Worm (Caenorhabditis elegans) whole organism, L4/young adult: ENCODE measurements around the gene nspc-5.
"Not testable (repeated sequence)": the region's sequence is repeated elsewhere in the genome, so short reads cannot be mapped to it uniquely, and the experiment has no call there.

Experiments used
- W03F9.2 ChIP-seq: fragments of 150-350 bp; optimal IDR thresholded peaks from 2 replicates; lab custom pipeline; 2014; ENCODE audit warnings: missing biosample characterization, missing genetic modification characterization
- dao-5 ChIP-seq: sonication (generic microtip); optimal IDR thresholded peaks from 2 replicates; lab custom pipeline; 2016; ENCODE audit warnings: missing genotype, missing genetic modification characterization, moderate library complexity, missing compliant biosample characterization
- him-1 ChIP-seq: sonication (generic microtip); optimal IDR thresholded peaks from 2 replicates; lab custom pipeline; 2016; ENCODE audit warnings: missing genotype, missing genetic modification reagents, missing genetic modification characterization, missing compliant biosample characterization

Gene nspc-5

ce11 chrX:8527950-8528349, 10.6 kb upstream of the nspc-5 start, which contains the start of gene flp-5:
TSS of gene flp-5 (plus strand) at chrX:8528250.
- no peak for TF ChIP-seq dao-5
- TF ChIP-seq W03F9.2 (tag; lab: Kevin White, UChicago) = no peak
- no peak for TF ChIP-seq him-1 (tag; lab: Kevin White, UChicago)

- not testable (repeated sequence) for TF ChIP-seq W03F9.2 (tag; lab: Kevin White, UChicago); dao-5; him-1 (tag; lab: Kevin White, UChicago)
These were observed 3.5 kb upstream of the nspc-5 start, which contains the start of gene nspc-1 for ce11 chrX:8535006-8535405. TSS of gene nspc-1 (minus strand) at chrX:8535106.

ce11 chrX:8536791-8537190, 1.7 kb upstream of the nspc-5 start, which contains the start of gene nspc-3:
TSS of gene nspc-3 (plus strand) at chrX:8537091.
- TF ChIP-seq him-1 (tag; lab: Kevin White, UChicago) (no peak), W03F9.2 (tag; lab: Kevin White, UChicago) (no peak), dao-5 (no peak)

- TF ChIP-seq him-1 (tag; lab: Kevin White, UChicago); W03F9.2 (tag; lab: Kevin White, UChicago); dao-5: not testable (repeated sequence)
These were observed 3.0 kb downstream of the nspc-5 start, which contains the start of gene nspc-7 for ce11 chrX:8541562-8541961. TSS of gene nspc-7 (plus strand) at chrX:8541862.

ce11 chrX:8545971-8546442, 7.5 kb downstream of the nspc-5 start, which contains the start of gene sdha-1:
TSS of gene sdha-1 (minus strand) at chrX:8546021.
- peak; percentile 29 for TF ChIP-seq him-1 (tag; lab: Kevin White, UChicago)
- no peak for TF ChIP-seq dao-5
- peak; percentile 78 for TF ChIP-seq W03F9.2 (tag; lab: Kevin White, UChicago)

- TF ChIP-seq him-1 (tag; lab: Kevin White, UChicago) = no peak
- TF ChIP-seq dao-5 = no peak
- TF ChIP-seq W03F9.2 (tag; lab: Kevin White, UChicago) = no peak
These were observed 10.5 kb downstream of the nspc-5 start, which contains the start of gene D2021.4 for ce11 chrX:8549026-8549425. TSS of gene D2021.4 (minus strand) at chrX:8549073.

- TF ChIP-seq W03F9.2 (tag; lab: Kevin White, UChicago) (no peak), dao-5 (no peak), him-1 (tag; lab: Kevin White, UChicago) (no peak)
These were observed 11.6 kb downstream of the nspc-5 start for ce11 chrX:8550099-8550498.

ce11 chrX:8551687-8552327, 13.3 kb downstream of the nspc-5 start, which contains the start of gene dhhc-14:
TSS of gene dhhc-14 (plus strand) at chrX:8552277.
- no peak for TF ChIP-seq him-1 (tag; lab: Kevin White, UChicago)
- TF ChIP-seq W03F9.2 (tag; lab: Kevin White, UChicago) = no peak
- TF ChIP-seq dao-5 = no peak

- TF ChIP-seq W03F9.2 (tag; lab: Kevin White, UChicago) = no peak
- no peak for TF ChIP-seq him-1 (tag; lab: Kevin White, UChicago)
- TF ChIP-seq dao-5 = no peak
These were observed 15.5 kb downstream of the nspc-5 start for ce11 chrX:8554029-8554428.

- no peak for TF ChIP-seq him-1 (tag; lab: Kevin White, UChicago)
- TF ChIP-seq dao-5 = no peak
- no peak for TF ChIP-seq W03F9.2 (tag; lab: Kevin White, UChicago)
These were observed 18.2 kb downstream of the nspc-5 start, which contains the start of gene utx-1 for ce11 chrX:8556614-8557196. TSS of gene utx-1 (plus strand) at chrX:8557146.

ce11 chrX:8562586-8562985, 24.1 kb downstream of the nspc-5 start:
- TF ChIP-seq W03F9.2 (tag; lab: Kevin White, UChicago) = no peak

- TF ChIP-seq him-1 (tag; lab: Kevin White, UChicago) = no peak
- no peak for TF ChIP-seq dao-5
- no peak for TF ChIP-seq W03F9.2 (tag; lab: Kevin White, UChicago)
These were observed 25.3 kb downstream of the nspc-5 start for ce11 chrX:8563663-8564450.

ce11 chrX:8564451-8564795, 25.9 kb downstream of the nspc-5 start:
- no peak for TF ChIP-seq dao-5
